Fruit fly (Drosophila melanogaster): ENCODE results near the gene twr.

- TF ChIP-seq Gug (GFP tag; IDR thresholded peaks at IDR 0.05) (no peak), CG8119 (GFP tag; IDR thresholded peaks at IDR 0.05) (no peak), fd59A (GFP tag; optimal IDR thresholded peaks at IDR 0.05) (no peak), Met (GFP tag; optimal IDR thresholded peaks at IDR 0.05) (no peak), CG8319 (GFP tag; optimal IDR thresholded peaks at IDR 0.05) (no peak), Eip93F (GFP tag; optimal IDR thresholded peaks at IDR 0.05) (no peak), CG31627 (GFP tag; optimal IDR thresholded peaks at IDR 0.05) (no peak), CG6808 (GFP tag; optimal IDR thresholded peaks at IDR 0.05) (no peak), CG7368 (GFP tag; optimal IDR thresholded peaks at IDR 0.05) (no peak), CG1621 (tag; optimal IDR thresholded peaks at IDR 0.05) (no peak), OdsH (GFP tag; optimal IDR thresholded peaks at IDR 0.05) (no peak), ss (GFP tag; optimal IDR thresholded peaks at IDR 0.05) (no peak)
Measured at dm6 chr3R:6629851-6630250, 27.8 kb upstream of the twr start, which contains the start of gene sunz.

Data from whole organism, prepupa.